Worm (Caenorhabditis elegans): Measurements from ENCODE around the gene srx-135.

- no peak for TF ChIP-seq T23F11.4 (GFP tag; optimal IDR thresholded peaks at IDR 0.05)
- no peak for TF ChIP-seq nhr-11 (tag; optimal IDR thresholded peaks at IDR 0.05)
- no peak for TF ChIP-seq sox-4 (tag; optimal IDR thresholded peaks at IDR 0.05)
- no peak for TF ChIP-seq npax-4 (tag; optimal IDR thresholded peaks at IDR 0.05)
- TF ChIP-seq lin-11 (tag; optimal IDR thresholded peaks at IDR 0.05) = no peak
- TF ChIP-seq ama-1 (optimal IDR thresholded peaks at IDR 0.05) = no peak
- TF ChIP-seq pha-4 (tag; optimal IDR thresholded peaks at IDR 0.05) = no peak
- TF ChIP-seq nfya-1 (tag; optimal IDR thresholded peaks at IDR 0.05) = no peak
- no peak for TF ChIP-seq rnt-1 (tag; optimal IDR thresholded peaks at IDR 0.05)
Observed at ce11 chrV:13843147-13843546, 15.9 kb upstream of the srx-135 start, which contains the start of gene srx-130.
